Worm (Caenorhabditis elegans) whole organism, L1 larva: ENCODE data around the gene srd-43.

Experiments
- C16A3.4 ChIP-seq: fragments of 150-350 bp; optimal IDR thresholded peaks from 2 replicates; lab custom pipeline; 2014; ENCODE audit warnings: missing biosample characterization, missing genetic modification characterization
- C34B4.2 ChIP-seq: sonication (generic microtip); optimal IDR thresholded peaks from 2 replicates; lab custom pipeline; 2017; ENCODE audit warnings: mild to moderate bottlenecking, missing genetic modification characterization, missing compliant biosample characterization
- F16B12.6 ChIP-seq: fragments of 150-350 bp; optimal IDR thresholded peaks from 2 replicates; lab custom pipeline; 2014; ENCODE audit warnings: missing biosample characterization, missing genetic modification characterization
- Y116A8C.19 ChIP-seq: sonication (generic microtip); optimal IDR thresholded peaks from 2 replicates; lab custom pipeline; 2016; ENCODE audit warnings: missing compliant biosample characterization, missing genetic modification characterization, borderline replicate concordance
- aha-1 ChIP-seq: fragments of 150-350 bp; optimal IDR thresholded peaks from 2 replicates; lab custom pipeline; 2014; ENCODE audit warnings: missing biosample characterization, missing genetic modification characterization
- aly-2 ChIP-seq: fragments of 150-350 bp; optimal IDR thresholded peaks from 2 replicates; lab custom pipeline; 2014; ENCODE audit warnings: missing biosample characterization, missing genetic modification characterization
- ama-1 ChIP-seq: fragments of 150-350 bp; optimal IDR thresholded peaks from 2 replicates; lab custom pipeline; 2014
- blmp-1 ChIP-seq: fragments of 150-350 bp; optimal IDR thresholded peaks from 2 replicates; lab custom pipeline; 2014; ENCODE audit warnings: missing biosample characterization, missing genetic modification characterization
- ceh-88 ChIP-seq: fragments of 200-800 bp; sonication (Bioruptor generic); IDR thresholded peaks from 2 replicates; pipeline ENCODE4 v1.3.6; 2022; ENCODE audit warnings: missing genetic modification characterization, missing compliant biosample characterization
- ceh-90 ChIP-seq: sonication (generic microtip); optimal IDR thresholded peaks from 2 replicates; lab custom pipeline; 2016; ENCODE audit warnings: missing genetic modification characterization, missing compliant biosample characterization
- dsc-1 ChIP-seq: sonication (generic microtip); optimal IDR thresholded peaks from 2 replicates; lab custom pipeline; 2016; ENCODE audit warnings: mild to moderate bottlenecking, missing genetic modification characterization, missing compliant biosample characterization
- efl-1 ChIP-seq, 4 experiments: fragments of 150-350 bp; optimal IDR thresholded peaks in 3 of 4; peaks in 1 of 4; 1 replicate in 1 of 4; 2 replicates in 3 of 4; lab custom pipeline; 2014; ENCODE audit warnings: missing biosample characterization in 2 of 4, missing genetic modification characterization in 2 of 4, missing genetic modification reagents in 2 of 4
- efl-3 ChIP-seq: fragments of 200-800 bp; sonication (Bioruptor generic); optimal IDR thresholded peaks from 2 replicates; lab custom pipeline; 2018; ENCODE audit warnings: mild to moderate bottlenecking, missing genetic modification characterization, missing compliant biosample characterization
- egl-27 ChIP-seq, 2 experiments: fragments of 150-350 bp in 1 of 2; sonication (generic microtip); optimal IDR thresholded peaks; 3 replicates each; lab custom pipeline; 2017 to 2018; ENCODE audit warnings: missing biosample characterization in 2 of 2, missing genetic modification characterization in 2 of 2, missing genetic modification reagents in 2 of 2
- elt-2 ChIP-seq: sonication (generic microtip); optimal IDR thresholded peaks from 2 replicates; lab custom pipeline; 2016; ENCODE audit warnings: missing genetic modification characterization, mild to moderate bottlenecking, inconsistent platforms, missing compliant biosample characterization, missing genetic modification reagents
- fkh-8 ChIP-seq: sonication (generic microtip); optimal IDR thresholded peaks from 2 replicates; lab custom pipeline; 2016; ENCODE audit warnings: mild to moderate bottlenecking, missing genetic modification characterization, missing compliant biosample characterization
- fos-1 ChIP-seq: fragments of 150-350 bp; optimal IDR thresholded peaks from 2 replicates; lab custom pipeline; 2014; ENCODE audit warnings: missing biosample characterization, missing genetic modification characterization
- grh-1 ChIP-seq: fragments of 200-800 bp; sonication (Bioruptor generic); IDR thresholded peaks from 2 replicates; pipeline ENCODE4 v1.3.6; 2022; ENCODE audit warnings: missing genetic modification reagents, missing genetic modification characterization, missing compliant biosample characterization
- hlh-4 ChIP-seq: sonication (generic microtip); optimal IDR thresholded peaks from 2 replicates; lab custom pipeline; 2016; ENCODE audit warnings: mild to moderate bottlenecking, missing genetic modification characterization, missing compliant biosample characterization
- irx-1 ChIP-seq: sonication (generic microtip); optimal IDR thresholded peaks from 2 replicates; lab custom pipeline; 2016; ENCODE audit warnings: missing genetic modification characterization, missing compliant biosample characterization
- isw-1 ChIP-seq: fragments of 200-800 bp; sonication (Bioruptor generic); IDR thresholded peaks from 2 replicates; pipeline ENCODE4 v1.3.6; 2022; ENCODE audit warnings: missing genetic modification characterization, missing compliant biosample characterization
- jun-1 ChIP-seq: fragments of 150-350 bp; optimal IDR thresholded peaks from 2 replicates; lab custom pipeline; 2014; ENCODE audit warnings: missing biosample characterization, missing genetic modification reagents, missing genetic modification characterization
- lin-14 ChIP-seq: fragments of 200-800 bp; sonication (Bioruptor generic); optimal IDR thresholded peaks from 2 replicates; lab custom pipeline; 2018; ENCODE audit warnings: mild to moderate bottlenecking, missing genetic modification characterization, moderate library complexity, missing compliant biosample characterization
- lin-15B ChIP-seq: fragments of 150-350 bp; sonication (generic microtip); optimal IDR thresholded peaks from 3 replicates; lab custom pipeline; 2014; ENCODE audit warnings: missing biosample characterization, missing genetic modification characterization
- lin-35 ChIP-seq, 2 experiments: fragments of 150-350 bp; optimal IDR thresholded peaks; 2 replicates each; lab custom pipeline; 2014; ENCODE audit warnings: missing biosample characterization in 2 of 2, missing genetic modification characterization in 2 of 2, missing genetic modification reagents in 2 of 2
- lir-3 ChIP-seq: sonication (generic microtip); optimal IDR thresholded peaks from 2 replicates; lab custom pipeline; 2016; ENCODE audit warnings: mild to moderate bottlenecking, missing genetic modification characterization, moderate library complexity, missing compliant biosample characterization; ENCODE audit not compliant: poor library complexity
- lsy-2 ChIP-seq, 2 experiments: fragments of 150-350 bp; optimal IDR thresholded peaks; 2 replicates each; lab custom pipeline; 2014; ENCODE audit warnings: missing biosample characterization in 2 of 2, missing genetic modification characterization in 2 of 2
- mab-9 ChIP-seq: fragments of 200-800 bp; sonication (Bioruptor generic); IDR thresholded peaks from 2 replicates; pipeline ENCODE4 v1.3.6; 2022; ENCODE audit warnings: missing genetic modification reagents, missing genetic modification characterization, missing compliant biosample characterization
- mdl-1 ChIP-seq, 2 experiments: fragments of 150-350 bp; optimal IDR thresholded peaks; 2 replicates each; lab custom pipeline; 2014 to 2017; ENCODE audit warnings: missing biosample characterization in 2 of 2, missing genetic modification characterization in 2 of 2, inconsistent platforms in 1 of 2
- mep-1 ChIP-seq: fragments of 150-350 bp; optimal IDR thresholded peaks from 2 replicates; lab custom pipeline; 2014; ENCODE audit warnings: missing biosample characterization, missing genetic modification characterization
- nhr-11 ChIP-seq: fragments of 150-350 bp; optimal IDR thresholded peaks from 2 replicates; lab custom pipeline; 2014; ENCODE audit warnings: missing biosample characterization, missing genetic modification characterization
- nhr-19 ChIP-seq: fragments of 200-800 bp; sonication (Bioruptor generic); conservative IDR thresholded peaks from 2 replicates; pipeline ENCODE4 v1.3.6; 2022; ENCODE audit warnings: missing genetic modification characterization, missing compliant biosample characterization
- nhr-237 ChIP-seq: fragments of 150-350 bp; optimal IDR thresholded peaks from 2 replicates; lab custom pipeline; 2014; ENCODE audit warnings: missing biosample characterization, missing genetic modification characterization
- nhr-47 ChIP-seq: sonication (generic microtip); optimal IDR thresholded peaks from 2 replicates; lab custom pipeline; 2016; ENCODE audit warnings: mild to moderate bottlenecking, missing genetic modification characterization, moderate library complexity, missing compliant biosample characterization
- nhr-85 ChIP-seq: sonication (generic microtip); peaks from one replicate; lab custom pipeline; 2016; ENCODE audit warnings: missing genetic modification characterization, inconsistent platforms, missing compliant biosample characterization
- pag-3 ChIP-seq: sonication (generic microtip); optimal IDR thresholded peaks from 2 replicates; lab custom pipeline; 2017; ENCODE audit warnings: missing genetic modification characterization, mild to moderate bottlenecking, missing compliant biosample characterization, antibody characterized with exemption, borderline replicate concordance; ENCODE audit not compliant: insufficient read depth
- pqm-1 ChIP-seq: sonication (generic microtip); optimal IDR thresholded peaks from 3 replicates; lab custom pipeline; 2017; ENCODE audit warnings: missing biosample characterization, missing genetic modification characterization
- rnt-1 ChIP-seq: sonication (generic microtip); optimal IDR thresholded peaks from 2 replicates; lab custom pipeline; 2016; ENCODE audit warnings: mild to moderate bottlenecking, missing genetic modification characterization, moderate library complexity, missing compliant biosample characterization
- skn-1 ChIP-seq: fragments of 150-350 bp; optimal IDR thresholded peaks from 2 replicates; lab custom pipeline; 2014; ENCODE audit warnings: missing biosample characterization, missing genetic modification characterization
- snpc-4 ChIP-seq: fragments of 150-350 bp; optimal IDR thresholded peaks from 2 replicates; lab custom pipeline; 2014; ENCODE audit warnings: missing biosample characterization, missing genetic modification characterization
- sptf-1 ChIP-seq: fragments of 150-350 bp; optimal IDR thresholded peaks from 2 replicates; lab custom pipeline; 2014; ENCODE audit warnings: missing biosample characterization, missing genetic modification characterization
- sup-37 ChIP-seq: fragments of 200-800 bp; sonication (Bioruptor generic); optimal IDR thresholded peaks from 2 replicates; lab custom pipeline; 2018; ENCODE audit warnings: mild to moderate bottlenecking, missing genetic modification characterization, missing compliant biosample characterization
- swsn-7 ChIP-seq: sonication (generic microtip); optimal IDR thresholded peaks from 2 replicates; lab custom pipeline; 2016; ENCODE audit warnings: missing genetic modification characterization, missing compliant biosample characterization
- unc-62 ChIP-seq: fragments of 150-350 bp; optimal IDR thresholded peaks from 2 replicates; lab custom pipeline; 2014; ENCODE audit warnings: missing biosample characterization, missing genetic modification reagents, missing genetic modification characterization
- unc-86 ChIP-seq: sonication (generic microtip); optimal IDR thresholded peaks from 2 replicates; lab custom pipeline; 2016; ENCODE audit warnings: missing genetic modification characterization, missing compliant biosample characterization
- xbp-1 ChIP-seq: sonication (generic microtip); optimal IDR thresholded peaks from 2 replicates; lab custom pipeline; 2016; ENCODE audit warnings: missing genetic modification characterization, missing compliant biosample characterization
- zag-1 ChIP-seq: fragments of 150-350 bp; optimal IDR thresholded peaks from 2 replicates; lab custom pipeline; 2014; ENCODE audit warnings: missing biosample characterization, missing genetic modification characterization
- ztf-4 ChIP-seq: fragments of 150-350 bp; optimal IDR thresholded peaks from 2 replicates; lab custom pipeline; 2014; ENCODE audit warnings: missing biosample characterization, missing genetic modification characterization

The srd-43 gene

ce11 chrX:13333835-13334234, 28.2 kb upstream of the srd-43 start, which contains the start of gene F46G10.4:
Gene F46G10.4 (plus strand): TSS chrX:13334046.
- no peak for TF ChIP-seq aha-1 (tag; lab: Kevin White, UChicago)
- peak; percentile 23 for TF ChIP-seq elt-2 (tag; lab: Kevin White, UChicago)

- TF ChIP-seq hlh-4 (tag; lab: Kevin White, UChicago) (no peak), isw-1 (GFP tag; lab: Robert Waterston, UW) (no peak), skn-1 (no peak), mep-1 (tag; lab: Kevin White, UChicago) (no peak), lsy-2 (tag; optimal IDR thresholded peaks at IDR 0.05; lab: Kevin White, UChicago) (no peak), swsn-7 (no peak), aha-1 (tag; lab: Kevin White, UChicago) (no peak), mab-9 (GFP tag; lab: Robert Waterston, UW) (no peak), nhr-85 (tag; lab: Kevin White, UChicago) (no peak), F16B12.6 (tag; lab: Kevin White, UChicago) (no peak), xbp-1 (tag; lab: Kevin White, UChicago) (no peak), blmp-1 (tag; lab: Kevin White, UChicago) (no peak), snpc-4 (no peak), fos-1 (no peak), C16A3.4 (tag; lab: Kevin White, UChicago) (no peak), pqm-1 (tag; lab: Kevin White, UChicago) (no peak)
These were observed 25.7 kb upstream of the srd-43 start, which contains the start of gene sir-2.3 for ce11 chrX:13331386-13331785. Gene sir-2.3 (plus strand): TSS chrX:13331686.

DNA sequence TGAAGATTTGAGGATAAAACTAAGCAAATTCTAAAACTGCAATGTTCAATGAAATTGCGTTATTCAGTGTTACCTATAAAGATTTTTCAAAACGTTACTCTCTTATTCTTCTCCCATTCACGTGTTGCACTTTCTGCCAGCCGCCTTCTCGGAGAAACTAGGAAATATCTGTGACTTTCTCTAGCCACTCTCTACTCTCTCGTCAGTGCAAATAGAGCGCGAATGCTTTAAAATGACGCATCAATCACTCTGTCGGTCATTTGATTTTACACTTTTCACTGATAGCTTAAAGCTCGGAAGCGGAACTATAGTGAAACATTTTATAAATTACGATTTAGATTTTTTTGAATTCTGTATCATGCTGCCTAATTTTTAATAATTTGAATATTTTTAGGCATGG, 23.2 kb upstream of the srd-43 start:
- TF ChIP-seq C34B4.2 (tag; lab: Kevin White, UChicago) = no peak
- no peak for TF ChIP-seq sptf-1 (tag; lab: Kevin White, UChicago)
- TF ChIP-seq ceh-88 (GFP tag; lab: Robert Waterston, UW) = no peak
- TF ChIP-seq mab-9 (GFP tag; lab: Robert Waterston, UW) = no peak
- no peak for TF ChIP-seq nhr-11
- peak; percentile 75 for TF ChIP-seq nhr-47
- peak; percentile 64 for TF ChIP-seq unc-62 (GFP tag; lab: Kevin White, UChicago)
- TF ChIP-seq lin-14 (GFP tag; lab: Kevin White, UChicago) = peak; percentile 96
- TF ChIP-seq zag-1 = no peak
- TF ChIP-seq lin-35 (GFP tag; optimal IDR thresholded peaks at IDR 0.05; lab: Kevin White, UChicago) = peak; percentile 65 to 83
- TF ChIP-seq unc-86 (tag; lab: Kevin White, UChicago) = no peak
- peak; percentile 82 for TF ChIP-seq fkh-8
- TF ChIP-seq lir-3 = peak; percentile 42
- no peak for TF ChIP-seq hlh-4 (tag; lab: Kevin White, UChicago)
- TF ChIP-seq nhr-19 (GFP tag; lab: Robert Waterston, UW) = peak; percentile 89
- no peak for TF ChIP-seq aly-2
- TF ChIP-seq egl-27 (tag; optimal IDR thresholded peaks at IDR 0.05; lab: Kevin White, UChicago) = peak; percentile 52 to 60
- peak; percentile 19 for TF ChIP-seq nhr-237 (tag; lab: Kevin White, UChicago)
- TF ChIP-seq lsy-2 (tag; optimal IDR thresholded peaks at IDR 0.05; lab: Kevin White, UChicago) = peak; percentile 73 to 89
- TF ChIP-seq dsc-1 (tag; lab: Kevin White, UChicago) = peak; percentile 36
- TF ChIP-seq mdl-1 (tag; optimal IDR thresholded peaks at IDR 0.05; lab: Kevin White, UChicago) = peak in 1 of 2 experiments; percentile 94
- TF ChIP-seq ama-1 (lab: Kevin White, UChicago) = no peak
- peak; percentile 56 for TF ChIP-seq irx-1 (tag; lab: Kevin White, UChicago)
- TF ChIP-seq isw-1 (GFP tag; lab: Robert Waterston, UW) = peak; percentile 14; the same call in 1 of the 2 replicates
- TF ChIP-seq grh-1 = no peak
- TF ChIP-seq pag-3 (tag; lab: Kevin White, UChicago) = peak; percentile 93
- TF ChIP-seq fos-1 = peak; percentile 94
- peak; percentile 92 for TF ChIP-seq skn-1
- no peak for TF ChIP-seq efl-3 (GFP tag; lab: Kevin White, UChicago)
- TF ChIP-seq efl-1 (optimal IDR thresholded peaks at IDR 0.05; lab: Kevin White, UChicago) = peak; percentile 58 to 67
- peak; percentile 49 to 73 for TF ChIP-seq efl-1 (GFP tag; optimal IDR thresholded peaks at IDR 0.05 in 1 of 2; lab: Kevin White, UChicago)
- peak; percentile 89 for TF ChIP-seq rnt-1 (tag; lab: Kevin White, UChicago)
- TF ChIP-seq jun-1 (tag; lab: Kevin White, UChicago) = peak; percentile 74
- peak; percentile 57 for TF ChIP-seq lin-15B (tag; lab: Kevin White, UChicago)
- TF ChIP-seq ztf-4 (tag; lab: Kevin White, UChicago) = peak; percentile 79
- TF ChIP-seq sup-37 (GFP tag; lab: Kevin White, UChicago) = no peak
- no peak for TF ChIP-seq ceh-90 (tag; lab: Kevin White, UChicago)
- TF ChIP-seq Y116A8C.19 (tag; lab: Kevin White, UChicago) = no peak
